Worm (Caenorhabditis elegans) whole organism, L2 larva: Measurements from ENCODE around the gene R10E11.5.
A peak's percentile ranks its signal among the peaks of the same experiment; 100 is the strongest.

Experiments used
- C34F6.9 ChIP-seq: fragments of 150-350 bp; optimal IDR thresholded peaks from 2 replicates; lab custom pipeline; 2014; ENCODE audit warnings: missing biosample characterization, missing genetic modification characterization
- F13H6.1 ChIP-seq: sonication (generic microtip); optimal IDR thresholded peaks from 2 replicates; lab custom pipeline; 2016; ENCODE audit warnings: missing genetic modification characterization, missing compliant biosample characterization
- R02D3.7 ChIP-seq: fragments of 150-350 bp; optimal IDR thresholded peaks from 2 replicates; lab custom pipeline; 2014; ENCODE audit warnings: missing biosample characterization, missing genetic modification characterization
- Y55F3AM.14 ChIP-seq: fragments of 200-800 bp; sonication (Bioruptor generic); optimal IDR thresholded peaks from 2 replicates; lab custom pipeline; 2018; ENCODE audit warnings: mild to moderate bottlenecking, missing genetic modification characterization, missing compliant biosample characterization
- ZK546.5 ChIP-seq: sonication (generic microtip); optimal IDR thresholded peaks from 2 replicates; lab custom pipeline; 2017; ENCODE audit warnings: missing biosample characterization, missing genetic modification characterization
- alr-1 ChIP-seq: fragments of 150-350 bp; optimal IDR thresholded peaks from 2 replicates; lab custom pipeline; 2014; ENCODE audit warnings: missing biosample characterization, missing genetic modification characterization
- ama-1 ChIP-seq: fragments of 150-350 bp; optimal IDR thresholded peaks from 2 replicates; lab custom pipeline; 2018; ENCODE audit warnings: inconsistent platforms
- blmp-1 ChIP-seq: sonication (generic microtip); optimal IDR thresholded peaks from 2 replicates; lab custom pipeline; 2017; ENCODE audit warnings: missing genetic modification characterization, mild to moderate bottlenecking, missing compliant biosample characterization, antibody characterized with exemption, moderate library complexity; ENCODE audit not compliant: insufficient read depth
- ceh-82 ChIP-seq: fragments of 150-350 bp; optimal IDR thresholded peaks from 2 replicates; lab custom pipeline; 2014; ENCODE audit warnings: missing biosample characterization, missing genetic modification characterization
- crh-2 ChIP-seq: sonication (generic microtip); optimal IDR thresholded peaks from 2 replicates; lab custom pipeline; 2017; ENCODE audit warnings: missing biosample characterization, missing genetic modification characterization
- dmd-4 ChIP-seq: sonication (generic microtip); optimal IDR thresholded peaks from 2 replicates; lab custom pipeline; 2017; ENCODE audit warnings: missing biosample characterization, missing genetic modification characterization
- elt-3 ChIP-seq: sonication (generic microtip); optimal IDR thresholded peaks from 2 replicates; lab custom pipeline; 2017; ENCODE audit warnings: missing biosample characterization, missing genetic modification characterization
- fos-1 ChIP-seq: fragments of 150-350 bp; optimal IDR thresholded peaks from 2 replicates; lab custom pipeline; 2014; ENCODE audit warnings: missing biosample characterization, missing genetic modification characterization
- gmeb-1 ChIP-seq: fragments of 150-350 bp; optimal IDR thresholded peaks from 2 replicates; lab custom pipeline; 2014; ENCODE audit warnings: missing biosample characterization, missing genetic modification characterization
- lin-11 ChIP-seq: fragments of 150-350 bp; sonication (generic microtip); optimal IDR thresholded peaks from 2 replicates; lab custom pipeline; 2014; ENCODE audit warnings: missing biosample characterization, missing genetic modification characterization, inconsistent platforms, mixed read lengths
- lin-13 ChIP-seq: fragments of 150-350 bp; optimal IDR thresholded peaks from 2 replicates; lab custom pipeline; 2014; ENCODE audit warnings: missing biosample characterization, missing genetic modification reagents, missing genetic modification characterization
- lin-39 ChIP-seq: fragments of 150-350 bp; optimal IDR thresholded peaks from 2 replicates; lab custom pipeline; 2014; ENCODE audit warnings: missing biosample characterization, missing genetic modification reagents, missing genetic modification characterization
- lsy-2 ChIP-seq, 2 experiments: fragments of 150-350 bp in 1 of 2; sonication (generic microtip) in 1 of 2; optimal IDR thresholded peaks; 2 replicates each; lab custom pipeline; 2014 to 2017; ENCODE audit warnings: missing biosample characterization in 2 of 2, missing genetic modification characterization in 2 of 2
- mab-5 ChIP-seq: fragments of 150-350 bp; optimal IDR thresholded peaks from 2 replicates; lab custom pipeline; 2014; ENCODE audit warnings: missing biosample characterization, missing genetic modification characterization
- mbf-1 ChIP-seq: sonication (generic microtip); optimal IDR thresholded peaks from 2 replicates; lab custom pipeline; 2017; ENCODE audit warnings: missing biosample characterization, missing genetic modification characterization
- mdl-1 ChIP-seq, 2 experiments: fragments of 150-350 bp in 1 of 2; sonication (generic microtip) in 1 of 2; optimal IDR thresholded peaks; 2 replicates each; lab custom pipeline; 2017; ENCODE audit warnings: missing biosample characterization in 2 of 2, missing genetic modification characterization in 2 of 2
- nhr-10 ChIP-seq: sonication (generic microtip); optimal IDR thresholded peaks from 2 replicates; lab custom pipeline; 2017; ENCODE audit warnings: missing biosample characterization, missing genetic modification characterization
- nhr-11 ChIP-seq: fragments of 150-350 bp; optimal IDR thresholded peaks from 2 replicates; lab custom pipeline; 2014; ENCODE audit warnings: missing biosample characterization, missing genetic modification characterization
- nhr-12 ChIP-seq: fragments of 150-350 bp; optimal IDR thresholded peaks from 2 replicates; lab custom pipeline; 2014; ENCODE audit warnings: missing biosample characterization, missing genetic modification characterization
- nhr-129 ChIP-seq: fragments of 150-350 bp; optimal IDR thresholded peaks from 2 replicates; lab custom pipeline; 2014; ENCODE audit warnings: missing biosample characterization, missing genetic modification characterization
- nhr-21 ChIP-seq: fragments of 150-350 bp; optimal IDR thresholded peaks from 2 replicates; lab custom pipeline; 2014; ENCODE audit warnings: missing biosample characterization, missing genetic modification characterization
- nhr-237 ChIP-seq: fragments of 150-350 bp; optimal IDR thresholded peaks from 2 replicates; lab custom pipeline; 2014; ENCODE audit warnings: missing biosample characterization, missing genetic modification characterization
- nhr-25 ChIP-seq: fragments of 150-350 bp; sonication (generic microtip); optimal IDR thresholded peaks from 3 replicates; lab custom pipeline; 2014; ENCODE audit warnings: missing biosample characterization, missing genetic modification characterization
- peb-1 ChIP-seq: fragments of 150-350 bp; optimal IDR thresholded peaks from 2 replicates; lab custom pipeline; 2014; ENCODE audit warnings: missing biosample characterization, missing genetic modification characterization
- skn-1 ChIP-seq: sonication (generic microtip); optimal IDR thresholded peaks from 2 replicates; lab custom pipeline; 2017; ENCODE audit warnings: missing biosample characterization, missing genetic modification characterization
- sma-3 ChIP-seq: sonication (generic microtip); optimal IDR thresholded peaks from 2 replicates; lab custom pipeline; 2016; ENCODE audit warnings: missing genetic modification reagents, missing genetic modification characterization, missing compliant biosample characterization
- sma-9 ChIP-seq, 2 experiments: fragments of 150-350 bp in 1 of 2; sonication (generic microtip) in 1 of 2; optimal IDR thresholded peaks; 2 replicates each; lab custom pipeline; 2014 to 2016; ENCODE audit warnings: missing genetic modification characterization in 2 of 2, mild to moderate bottlenecking in 1 of 2, missing biosample characterization in 1 of 2, missing compliant biosample characterization in 1 of 2, missing genetic modification reagents in 1 of 2, moderate library complexity in 1 of 2
- snpc-4 ChIP-seq: fragments of 150-350 bp; optimal IDR thresholded peaks from 2 replicates; lab custom pipeline; 2014; ENCODE audit warnings: missing biosample characterization, missing genetic modification characterization
- unc-39 ChIP-seq: fragments of 150-350 bp; optimal IDR thresholded peaks from 2 replicates; lab custom pipeline; 2014; ENCODE audit warnings: missing biosample characterization, missing genetic modification characterization
- unc-55 ChIP-seq: fragments of 150-350 bp; sonication (generic microtip); optimal IDR thresholded peaks from 3 replicates; lab custom pipeline; 2014; ENCODE audit warnings: missing biosample characterization, missing genetic modification reagents, missing genetic modification characterization
- zag-1 ChIP-seq: fragments of 150-350 bp; optimal IDR thresholded peaks from 2 replicates; lab custom pipeline; 2014; ENCODE audit warnings: missing biosample characterization, missing genetic modification characterization
- ztf-1 ChIP-seq: fragments of 200-800 bp; sonication (Bioruptor generic); conservative IDR thresholded peaks from 2 replicates; pipeline ENCODE4 v1.3.6; 2022; ENCODE audit warnings: missing genetic modification characterization, missing compliant biosample characterization
- ztf-11 ChIP-seq: sonication (generic microtip); optimal IDR thresholded peaks from 2 replicates; lab custom pipeline; 2017; ENCODE audit warnings: missing biosample characterization, missing genetic modification characterization
- ztf-4 ChIP-seq: fragments of 150-350 bp; optimal IDR thresholded peaks from 2 replicates; lab custom pipeline; 2014; ENCODE audit warnings: missing biosample characterization, missing genetic modification characterization

The R10E11.5 gene

ce11 chrIII:9825073-9825828 is 35.8 kb upstream of the R10E11.5 start, which contains the start of gene ZK632.9:
Gene ZK632.9 (minus strand): TSS chrIII:9825432.
- peak; percentile 34 for TF ChIP-seq skn-1
- TF ChIP-seq nhr-21, result peak; percentile 8
- peak; percentile 32 for TF ChIP-seq nhr-129 (tag; lab: Kevin White, UChicago)
- TF ChIP-seq fos-1 (tag; lab: Kevin White, UChicago), result peak; percentile 35
- no peak for TF ChIP-seq C34F6.9 (tag; lab: Kevin White, UChicago)
- peak; percentile 9 for TF ChIP-seq Y55F3AM.14 (GFP tag; lab: Kevin White, UChicago)
- TF ChIP-seq nhr-11 (tag; lab: Kevin White, UChicago), result no peak
- TF ChIP-seq unc-55, result peak; percentile 11
- no peak for TF ChIP-seq gmeb-1 (tag; lab: Kevin White, UChicago)
- TF ChIP-seq nhr-10 (tag; lab: Kevin White, UChicago), result peak; percentile 7
- TF ChIP-seq crh-2, result no peak

ce11 chrIII:9824330-9824934 is 35.0 kb upstream of the R10E11.5 start, which contains the start of gene lin-52:
Gene lin-52 (minus strand): TSS chrIII:9824750.
- TF ChIP-seq nhr-25 (tag; lab: Kevin White, UChicago), result peak; percentile 2
- peak; percentile 40 for TF ChIP-seq sma-3 (GFP tag; lab: Kevin White, UChicago)
- peak; percentile 78 for TF ChIP-seq ztf-4 (tag; lab: Kevin White, UChicago)
- TF ChIP-seq lin-13 (GFP tag; lab: Kevin White, UChicago), result peak; percentile 11
- peak; percentile 18 for TF ChIP-seq crh-2
- TF ChIP-seq lsy-2 (tag; optimal IDR thresholded peaks at IDR 0.05; lab: Kevin White, UChicago), result peak in 1 of 2 experiments; percentile 32
- no peak for TF ChIP-seq alr-1 (tag; lab: Kevin White, UChicago)
- no peak for TF ChIP-seq nhr-11 (tag; lab: Kevin White, UChicago)
- TF ChIP-seq ama-1 (lab: Kevin White, UChicago), result peak; percentile 67
- TF ChIP-seq Y55F3AM.14 (GFP tag; lab: Kevin White, UChicago), result no peak

- TF ChIP-seq mdl-1 (tag; optimal IDR thresholded peaks at IDR 0.05; lab: Kevin White, UChicago), result no peak
- no peak for TF ChIP-seq lin-11
- no peak for TF ChIP-seq fos-1 (tag; lab: Kevin White, UChicago)
- TF ChIP-seq zag-1 (tag; lab: Kevin White, UChicago), result no peak
- no peak for TF ChIP-seq Y55F3AM.14 (GFP tag; lab: Kevin White, UChicago)
- TF ChIP-seq ZK546.5 (tag; lab: Kevin White, UChicago), result no peak
- no peak for TF ChIP-seq lin-13 (GFP tag; lab: Kevin White, UChicago)
These were observed 34.3 kb upstream of the R10E11.5 start for ce11 chrIII:9823748-9824147.

ce11 chrIII:9822942-9823341 is 33.5 kb upstream of the R10E11.5 start, which contains the start of gene arl-5:
Gene arl-5 (plus strand): TSS chrIII:9823242.
- TF ChIP-seq unc-39 (tag; lab: Kevin White, UChicago), result no peak
- TF ChIP-seq, all 48 proteins: peak for 0

- TF ChIP-seq nhr-12 (tag; lab: Kevin White, UChicago) (no peak), ama-1 (lab: Kevin White, UChicago) (no peak), nhr-10 (tag; lab: Kevin White, UChicago) (no peak), lin-13 (GFP tag; lab: Kevin White, UChicago) (peak; percentile 51), nhr-25 (tag; lab: Kevin White, UChicago) (peak; percentile 67), peb-1 (tag; lab: Kevin White, UChicago) (no peak), fos-1 (tag; lab: Kevin White, UChicago) (peak; percentile 12), sma-3 (GFP tag; lab: Kevin White, UChicago) (peak; percentile 72), R02D3.7 (tag; lab: Kevin White, UChicago) (no peak), snpc-4 (tag; lab: Kevin White, UChicago) (no peak), ZK546.5 (tag; lab: Kevin White, UChicago) (no peak), mbf-1 (tag; lab: Kevin White, UChicago) (no peak), mdl-1 (tag; optimal IDR thresholded peaks at IDR 0.05; lab: Kevin White, UChicago) (peak in 1 of 2 experiments; percentile 79), sma-9 (GFP tag; optimal IDR thresholded peaks at IDR 0.05; lab: Kevin White, UChicago) (peak; percentile 42), sma-9 (tag; optimal IDR thresholded peaks at IDR 0.05; lab: Kevin White, UChicago) (no peak), elt-3 (tag; lab: Kevin White, UChicago) (no peak), lin-39 (no peak), lsy-2 (tag; optimal IDR thresholded peaks at IDR 0.05; lab: Kevin White, UChicago) (peak; percentile 42 to 75), ztf-11 (tag; lab: Kevin White, UChicago) (no peak), gmeb-1 (tag; lab: Kevin White, UChicago) (peak; percentile 65), C34F6.9 (tag; lab: Kevin White, UChicago) (peak; percentile 82), dmd-4 (tag; lab: Kevin White, UChicago) (no peak), nhr-237 (tag; lab: Kevin White, UChicago) (no peak), Y55F3AM.14 (GFP tag; lab: Kevin White, UChicago) (no peak), ceh-82 (tag; lab: Kevin White, UChicago) (no peak), ztf-1 (no peak), mab-5 (tag; lab: Kevin White, UChicago) (no peak), nhr-21 (peak; percentile 48), skn-1 (no peak), crh-2 (peak; percentile 53), blmp-1 (tag; lab: Kevin White, UChicago) (peak; percentile 4), F13H6.1 (tag; lab: Kevin White, UChicago) (peak; percentile 55)
These were observed 29.3 kb upstream of the R10E11.5 start, which contains the start of gene panl-3 for ce11 chrIII:9818763-9819162. Gene panl-3 (plus strand): TSS chrIII:9819056.
